Fruit fly (Drosophila melanogaster) whole organism, embryonic: ENCODE data around the gene flr.

Source experiments
- ATbp ChIP-seq: fragments of 200-800 bp; sonication (Bioruptor generic); optimal IDR thresholded peaks from 2 replicates; lab custom pipeline; 2017; ENCODE audit warnings: missing biosample characterization, mild to moderate bottlenecking, missing genetic modification characterization, missing genetic modification reagents
- Abd-B ChIP-seq: fragments of 200-800 bp; sonication (Bioruptor generic); optimal IDR thresholded peaks from 2 replicates; lab custom pipeline; 2018; ENCODE audit warnings: missing biosample characterization, mild to moderate bottlenecking, missing genetic modification characterization, moderate library complexity
- Antp ChIP-seq: fragments of 200-800 bp; sonication (Bioruptor generic); optimal IDR thresholded peaks from 3 replicates; lab custom pipeline; 2016; ENCODE audit warnings: missing biosample characterization, missing genetic modification characterization
- B-H1 ChIP-seq: fragments of 200-800 bp; sonication (Bioruptor generic); IDR thresholded peaks from 3 replicates; pipeline ENCODE4 v1.3.6; 2022; ENCODE audit warnings: missing biosample characterization, missing genetic modification characterization
- CG10147 ChIP-seq: fragments of 200-800 bp; sonication (Bioruptor generic); optimal IDR thresholded peaks from 2 replicates; lab custom pipeline; 2019; ENCODE audit warnings: missing biosample characterization, mild to moderate bottlenecking, missing genetic modification characterization, moderate library complexity
- CG10267 ChIP-seq: fragments of 200-800 bp; sonication (Bioruptor generic); optimal IDR thresholded peaks from 2 replicates; lab custom pipeline; 2018; ENCODE audit warnings: missing biosample characterization, mild to moderate bottlenecking, missing genetic modification characterization, moderate library complexity
- CG12391 ChIP-seq: fragments of 200-800 bp; sonication (Bioruptor generic); optimal IDR thresholded peaks from 3 replicates; lab custom pipeline; 2018; ENCODE audit warnings: missing biosample characterization, mild to moderate bottlenecking, missing genetic modification characterization, moderate library complexity
- CG15696 ChIP-seq: fragments of 200-800 bp; sonication (Bioruptor generic); optimal IDR thresholded peaks from 2 replicates; lab custom pipeline; 2019; ENCODE audit warnings: missing biosample characterization, mild to moderate bottlenecking, missing genetic modification characterization, moderate library complexity
- CG18476 ChIP-seq: fragments of 200-800 bp; sonication (Bioruptor generic); optimal IDR thresholded peaks from 2 replicates; lab custom pipeline; 2016; ENCODE audit warnings: missing biosample characterization, mild to moderate bottlenecking, missing genetic modification characterization
- CG2199 ChIP-seq: fragments of 200-800 bp; sonication (Bioruptor generic); IDR thresholded peaks from 3 replicates; pipeline ENCODE4 v1.3.6; 2022; ENCODE audit warnings: missing biosample characterization, missing genetic modification characterization
- CG2712 ChIP-seq: fragments of 200-800 bp; optimal IDR thresholded peaks from 3 replicates; lab custom pipeline; 2019; ENCODE audit warnings: missing biosample characterization, mild to moderate bottlenecking, missing genetic modification characterization, moderate library complexity
- CG30403 ChIP-seq: fragments of 200-800 bp; sonication (Bioruptor generic); optimal IDR thresholded peaks from 3 replicates; lab custom pipeline; 2016; ENCODE audit warnings: missing biosample characterization, missing genetic modification characterization
- CG31365 ChIP-seq: fragments of 200-800 bp; sonication (Bioruptor generic); optimal IDR thresholded peaks from 2 replicates; lab custom pipeline; 2018; ENCODE audit warnings: missing biosample characterization, mild to moderate bottlenecking, missing genetic modification characterization
- CG3407 ChIP-seq: fragments of 200-800 bp; sonication (Bioruptor generic); optimal IDR thresholded peaks from 2 replicates; lab custom pipeline; 2018; ENCODE audit warnings: missing biosample characterization, mild to moderate bottlenecking, missing genetic modification characterization
- CG3995 ChIP-seq: fragments of 200-800 bp; sonication (Bioruptor generic); optimal IDR thresholded peaks from 3 replicates; lab custom pipeline; 2016; ENCODE audit warnings: missing biosample characterization, missing genetic modification characterization
- CG4820 ChIP-seq: fragments of 200-800 bp; sonication (Bioruptor generic); optimal IDR thresholded peaks from 3 replicates; lab custom pipeline; 2016; ENCODE audit warnings: missing biosample characterization, missing genetic modification characterization
- CG6272 ChIP-seq: fragments of 200-800 bp; sonication (Bioruptor generic); IDR thresholded peaks from 2 replicates; pipeline ENCODE4 v1.3.6; 2022; ENCODE audit warnings: missing biosample characterization, missing genetic modification characterization
- CG8290 ChIP-seq, 3 experiments: fragments of 200-800 bp; sonication (Bioruptor generic); optimal IDR thresholded peaks; 2 replicates each; lab custom pipeline; 2016 to 2019; ENCODE audit warnings: missing biosample characterization in 3 of 3, missing genetic modification characterization in 3 of 3, mild to moderate bottlenecking in 2 of 3, moderate library complexity in 1 of 3
- CG9932 ChIP-seq: fragments of 200-800 bp; sonication (Bioruptor generic); IDR thresholded peaks from 2 replicates; pipeline ENCODE4 v1.3.6; 2022; ENCODE audit warnings: missing biosample characterization, missing genetic modification characterization
- CTCF ChIP-seq: fragments of 200-800 bp; sonication (Bioruptor generic); optimal IDR thresholded peaks from 2 replicates; lab custom pipeline; 2017; ENCODE audit warnings: missing biosample characterization, mild to moderate bottlenecking, missing genetic modification characterization, moderate library complexity
- Elba2 ChIP-seq: fragments of 200-800 bp; sonication (Bioruptor generic); optimal IDR thresholded peaks from 3 replicates; lab custom pipeline; 2016; ENCODE audit warnings: missing biosample characterization, missing genetic modification characterization
- Ets65A ChIP-seq: fragments of 200-800 bp; sonication (Bioruptor generic); peaks from one replicate; lab custom pipeline; 2016; ENCODE audit warnings: missing biosample characterization, missing genetic modification characterization
- Ets97D ChIP-seq: fragments of 200-800 bp; sonication (Bioruptor generic); optimal IDR thresholded peaks from 3 replicates; lab custom pipeline; 2016; ENCODE audit warnings: missing biosample characterization, missing genetic modification characterization
- HLH3B ChIP-seq: fragments of 200-800 bp; sonication (Bioruptor generic); IDR thresholded peaks from 2 replicates; pipeline ENCODE4 v1.3.6; 2022; ENCODE audit warnings: missing biosample characterization, missing genetic modification characterization
- Hmr ChIP-seq: fragments of 200-800 bp; sonication (Bioruptor generic); optimal IDR thresholded peaks from 3 replicates; lab custom pipeline; 2017; ENCODE audit warnings: mild to moderate bottlenecking, missing biosample characterization, missing genetic modification reagents, missing genetic modification characterization
- Hr3 ChIP-seq: fragments of 200-800 bp; sonication (Bioruptor generic); optimal IDR thresholded peaks from 3 replicates; lab custom pipeline; 2016; ENCODE audit warnings: missing biosample characterization, missing genetic modification characterization
- Med ChIP-seq: fragments of 200-800 bp; sonication (Bioruptor generic); peaks from one replicate; lab custom pipeline; 2016; ENCODE audit warnings: missing biosample characterization, missing genetic modification characterization, mild to moderate bottlenecking, inconsistent platforms, moderate library complexity
- Myb ChIP-seq: fragments of 200-800 bp; sonication (Bioruptor generic); optimal IDR thresholded peaks from 2 replicates; lab custom pipeline; 2016; ENCODE audit warnings: missing biosample characterization, missing genetic modification characterization
- NfI ChIP-seq: fragments of 200-800 bp; sonication (Bioruptor generic); optimal IDR thresholded peaks from 3 replicates; lab custom pipeline; 2018; ENCODE audit warnings: missing biosample characterization, mild to moderate bottlenecking, missing genetic modification characterization, moderate library complexity
- PHDP ChIP-seq: fragments of 200-800 bp; sonication (Bioruptor generic); optimal IDR thresholded peaks from 3 replicates; lab custom pipeline; 2018; ENCODE audit warnings: missing biosample characterization, mild to moderate bottlenecking, missing genetic modification characterization, moderate library complexity
- Rx ChIP-seq: fragments of 200-800 bp; sonication (Bioruptor generic); IDR thresholded peaks from 2 replicates; pipeline ENCODE4 v1.3.6; 2022; ENCODE audit warnings: missing biosample characterization, missing genetic modification characterization
- Vsx1 ChIP-seq: fragments of 200-800 bp; sonication (Bioruptor generic); optimal IDR thresholded peaks from 2 replicates; lab custom pipeline; 2017; ENCODE audit warnings: missing biosample characterization, mild to moderate bottlenecking, missing genetic modification characterization, missing genetic modification reagents
- bab2 ChIP-seq: fragments of 200-800 bp; sonication (Bioruptor generic); optimal IDR thresholded peaks from 2 replicates; lab custom pipeline; 2016; ENCODE audit warnings: missing biosample characterization, missing genetic modification characterization
- bcd ChIP-seq: fragments of 200-800 bp; sonication (Bioruptor generic); optimal IDR thresholded peaks from 2 replicates; lab custom pipeline; 2017; ENCODE audit warnings: missing biosample characterization, mild to moderate bottlenecking, missing genetic modification characterization
- disco-r ChIP-seq: fragments of 200-800 bp; sonication (Bioruptor generic); optimal IDR thresholded peaks from 2 replicates; lab custom pipeline; 2016; ENCODE audit warnings: missing biosample characterization, missing genetic modification characterization
- dpn ChIP-seq, 2 experiments: fragments of 200-800 bp; sonication (Bioruptor generic); optimal IDR thresholded peaks; 3 replicates each; lab custom pipeline; 2016; ENCODE audit warnings: missing biosample characterization in 2 of 2, missing genetic modification characterization in 2 of 2
- fd102C ChIP-seq: fragments of 200-800 bp; sonication (Bioruptor generic); optimal IDR thresholded peaks from 2 replicates; lab custom pipeline; 2018; ENCODE audit warnings: missing biosample characterization, mild to moderate bottlenecking, missing genetic modification characterization, moderate library complexity
- fd3F ChIP-seq: fragments of 200-800 bp; sonication (Bioruptor generic); optimal IDR thresholded peaks from 2 replicates; lab custom pipeline; 2018; ENCODE audit warnings: missing biosample characterization, mild to moderate bottlenecking, missing genetic modification characterization, moderate library complexity
- grau ChIP-seq: fragments of 200-800 bp; optimal IDR thresholded peaks from 3 replicates; lab custom pipeline; 2019; ENCODE audit warnings: missing biosample characterization, mild to moderate bottlenecking, missing genetic modification characterization, moderate library complexity
- h ChIP-seq: fragments of >200 bp; optimal IDR thresholded peaks from 2 replicates; lab custom pipeline; 2017
- onecut ChIP-seq: fragments of 200-800 bp; sonication (Bioruptor generic); IDR thresholded peaks from 2 replicates; pipeline ENCODE4 v1.3.6; 2022; ENCODE audit warnings: missing biosample characterization, missing genetic modification characterization
- pb ChIP-seq: fragments of 200-800 bp; sonication (Bioruptor generic); optimal IDR thresholded peaks from 3 replicates; lab custom pipeline; 2016; ENCODE audit warnings: missing biosample characterization, missing genetic modification characterization
- phol ChIP-seq: fragments of 200-800 bp; sonication (Bioruptor generic); optimal IDR thresholded peaks from 3 replicates; lab custom pipeline; 2018; ENCODE audit warnings: missing biosample characterization, mild to moderate bottlenecking, missing genetic modification characterization, moderate library complexity
- pita ChIP-seq: fragments of 200-800 bp; sonication (Bioruptor generic); optimal IDR thresholded peaks from 2 replicates; lab custom pipeline; 2017; ENCODE audit warnings: missing biosample characterization, mild to moderate bottlenecking, missing genetic modification characterization
- prd ChIP-seq, 3 experiments: fragments of >200 bp in 2 of 3; fragments of 200-800 bp in 1 of 3; sonication (Bioruptor generic) in 1 of 3; optimal IDR thresholded peaks in 2 of 3; IDR thresholded peaks in 1 of 3; 2 replicates in 2 of 3; 3 replicates in 1 of 3; pipeline versions ENCODE4 v1.3.6 to Lab custom; 2017 to 2022; ENCODE audit warnings: missing biosample characterization in 1 of 3, missing genetic modification characterization in 1 of 3
- pum ChIP-seq: fragments of 200-800 bp; sonication (Bioruptor generic); optimal IDR thresholded peaks from 2 replicates; lab custom pipeline; 2016; ENCODE audit warnings: missing biosample characterization, missing genetic modification characterization
- sim ChIP-seq: fragments of 200-800 bp; sonication (Bioruptor generic); IDR thresholded peaks from 2 replicates; pipeline ENCODE4 v1.3.6; 2022; ENCODE audit warnings: missing biosample characterization, missing genetic modification characterization
- sr ChIP-seq: fragments of 200-800 bp; sonication (Bioruptor generic); IDR thresholded peaks from 3 replicates; pipeline ENCODE4 v1.3.6; 2022; ENCODE audit warnings: missing biosample characterization, missing genetic modification characterization
- ssp ChIP-seq: fragments of 200-800 bp; sonication (Bioruptor generic); IDR thresholded peaks from 2 replicates; pipeline ENCODE4 v1.3.6; 2022; ENCODE audit warnings: missing biosample characterization, missing genetic modification characterization
- stc ChIP-seq: fragments of 200-800 bp; sonication (Bioruptor generic); IDR thresholded peaks from 2 replicates; pipeline ENCODE4 v1.3.6; 2022; ENCODE audit warnings: missing biosample characterization, missing genetic modification characterization
- unpg ChIP-seq: fragments of 200-800 bp; sonication (Bioruptor generic); optimal IDR thresholded peaks from 3 replicates; lab custom pipeline; 2018; ENCODE audit warnings: missing biosample characterization, mild to moderate bottlenecking, missing genetic modification characterization, moderate library complexity
- wor ChIP-seq: fragments of 200-800 bp; sonication (Bioruptor generic); IDR thresholded peaks from 2 replicates; pipeline ENCODE4 v1.3.6; 2022; ENCODE audit warnings: missing biosample characterization, missing genetic modification characterization

Gene flr

DNA sequence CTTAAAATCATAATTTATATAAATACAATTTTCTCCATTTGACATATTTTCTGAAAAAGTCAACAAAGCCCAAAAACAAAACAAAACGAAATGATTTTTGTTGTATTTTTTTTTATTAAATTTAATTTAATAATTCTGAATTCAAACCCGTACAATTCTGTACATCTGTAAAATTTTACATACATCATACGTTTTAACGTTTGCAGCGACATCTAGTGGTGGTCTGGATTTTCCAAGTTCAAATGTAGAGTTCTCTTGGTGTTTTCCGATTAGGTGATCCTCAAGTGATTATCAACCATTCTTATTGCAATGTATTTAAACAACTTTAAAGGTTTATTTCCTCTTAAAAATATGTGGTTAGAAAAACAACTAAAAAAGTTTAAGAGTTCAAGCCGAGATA lies 1.6 kb upstream of the flr start (continued):
- TF ChIP-seq disco-r, result no peak
- peak; percentile 42 for TF ChIP-seq phol (tag; lab: Kevin White, UChicago)
- no peak for TF ChIP-seq CG10147 (GFP tag; lab: Kevin White, UChicago)
- TF ChIP-seq sr (GFP tag; lab: Robert Waterston, UW), result no peak
- TF ChIP-seq pb (GFP tag; lab: Kevin White, UChicago), result no peak
- peak; percentile 14 for TF ChIP-seq Ets97D
- no peak for TF ChIP-seq h (lab: Kevin White, UChicago)
- no peak for TF ChIP-seq CG31365 (tag; lab: Kevin White, UChicago)
- TF ChIP-seq CG9932, result peak; percentile 43; the same call in 1 of the 2 replicates
- TF ChIP-seq CG15696, result peak; percentile 68
- no peak for TF ChIP-seq CG3407 (GFP tag; lab: Kevin White, UChicago)
- peak; percentile 41 for TF ChIP-seq CG4820 (GFP tag; lab: Kevin White, UChicago)
- peak; percentile 13 for TF ChIP-seq PHDP
- TF ChIP-seq CG3995 (GFP tag; lab: Kevin White, UChicago), result peak; percentile 77
- TF ChIP-seq Med (GFP tag; lab: Kevin White, UChicago), result peak; percentile 90
- TF ChIP-seq Elba2 (GFP tag; lab: Kevin White, UChicago), result peak; percentile 97
- no peak for TF ChIP-seq CG18476 (GFP tag; lab: Kevin White, UChicago)
- peak; percentile 61 for TF ChIP-seq CG2712 (tag; lab: Kevin White, UChicago)
- TF ChIP-seq CTCF, result peak; percentile 99
- TF ChIP-seq wor, result no peak
- TF ChIP-seq Hmr (GFP tag; lab: Kevin White, UChicago), result peak; percentile 27
- TF ChIP-seq sim (GFP tag; lab: Robert Waterston, UW), result no peak
- TF ChIP-seq CG6272 (GFP tag; lab: Robert Waterston, UW), result no peak
- peak; percentile 11 for TF ChIP-seq pum (GFP tag; lab: Kevin White, UChicago)
- TF ChIP-seq stc (GFP tag; lab: Robert Waterston, UW), result no peak
- TF ChIP-seq Rx (GFP tag; lab: Robert Waterston, UW), result no peak
- TF ChIP-seq Vsx1, result peak; percentile 8
- peak; percentile 13 for TF ChIP-seq unpg (GFP tag; lab: Kevin White, UChicago)
- peak; percentile 50 for TF ChIP-seq pita
- TF ChIP-seq ATbp (GFP tag; lab: Kevin White, UChicago), result no peak
- TF ChIP-seq CG2199 (GFP tag; lab: Robert Waterston, UW), result peak; percentile 65; the same call in 1 of the 3 replicates
- peak; percentile 32 for TF ChIP-seq NfI
- no peak for TF ChIP-seq Abd-B (GFP tag; lab: Kevin White, UChicago)
- TF ChIP-seq dpn (GFP tag; optimal IDR thresholded peaks at IDR 0.05; lab: Kevin White, UChicago), result peak; percentile 24 to 63
- TF ChIP-seq CG12391, result peak; percentile 16
- TF ChIP-seq CG30403 (GFP tag; lab: Kevin White, UChicago), result peak; percentile 49
- no peak for TF ChIP-seq prd (optimal IDR thresholded peaks at IDR 0.05; lab: Kevin White, UChicago)
- no peak for TF ChIP-seq prd (GFP tag; IDR thresholded peaks at IDR 0.05; lab: Robert Waterston, UW)
- peak; percentile 70 for TF ChIP-seq Ets65A (GFP tag; lab: Kevin White, UChicago)
- 0 out of 2 replicates have a peak, but pooled peaks have one; percentile 17 for TF ChIP-seq onecut
- peak; percentile 26 for TF ChIP-seq CG8290 (GFP tag; optimal IDR thresholded peaks at IDR 0.05; lab: Kevin White, UChicago)
- no peak for TF ChIP-seq CG8290 (tag; optimal IDR thresholded peaks at IDR 0.05; lab: Kevin White, UChicago)
- TF ChIP-seq bab2 (GFP tag; lab: Kevin White, UChicago), result peak; percentile 11
- TF ChIP-seq ssp (GFP tag; lab: Robert Waterston, UW), result no peak
- TF ChIP-seq grau (tag; lab: Kevin White, UChicago), result peak; percentile 37
- peak; percentile 33 for TF ChIP-seq Hr3 (GFP tag; lab: Kevin White, UChicago)
- peak; percentile 51 for TF ChIP-seq fd102C (GFP tag; lab: Kevin White, UChicago)
- TF ChIP-seq Myb (GFP tag; lab: Kevin White, UChicago), result peak; percentile 2
- TF ChIP-seq fd3F, result peak; percentile 33
- TF ChIP-seq HLH3B, result peak; percentile 13; the same call in 1 of the 2 replicates
- TF ChIP-seq bcd (GFP tag; lab: Kevin White, UChicago), result peak; percentile 32
- peak; percentile 49 for TF ChIP-seq CG10267 (tag; lab: Kevin White, UChicago)
- peak; percentile 20 for TF ChIP-seq Antp (GFP tag; lab: Kevin White, UChicago)
- no peak for TF ChIP-seq B-H1 (GFP tag; lab: Robert Waterston, UW)
